Worm (Caenorhabditis elegans) whole organism, L1 larva: ENCODE measurements around the gene str-255.

Experiments used
- alr-1 ChIP-seq: fragments of 200-800 bp; sonication (Bioruptor generic); optimal IDR thresholded peaks from 2 replicates; lab custom pipeline; 2018; ENCODE audit warnings: borderline replicate concordance, mild to moderate bottlenecking, missing genetic modification characterization, missing compliant biosample characterization
- ama-1 ChIP-seq: fragments of 150-350 bp; optimal IDR thresholded peaks from 2 replicates; lab custom pipeline; 2014
- elt-2 ChIP-seq: sonication (generic microtip); optimal IDR thresholded peaks from 2 replicates; lab custom pipeline; 2016; ENCODE audit warnings: missing genetic modification characterization, mild to moderate bottlenecking, inconsistent platforms, missing compliant biosample characterization, missing genetic modification reagents
- elt-3 ChIP-seq, 6 experiments: fragments of 150-350 bp in 1 of 6; sonication (generic microtip); optimal IDR thresholded peaks; 2 replicates each; lab custom pipeline; 2017 to 2018; ENCODE audit warnings: missing biosample characterization in 6 of 6, missing genetic modification characterization in 6 of 6, inconsistent platforms in 1 of 6
- jun-1 ChIP-seq: fragments of 150-350 bp; optimal IDR thresholded peaks from 2 replicates; lab custom pipeline; 2014; ENCODE audit warnings: missing biosample characterization, missing genetic modification reagents, missing genetic modification characterization
- nhr-77 ChIP-seq: fragments of 150-350 bp; optimal IDR thresholded peaks from 2 replicates; lab custom pipeline; 2014; ENCODE audit warnings: missing biosample characterization, missing genetic modification characterization
- rnt-1 ChIP-seq: sonication (generic microtip); optimal IDR thresholded peaks from 2 replicates; lab custom pipeline; 2016; ENCODE audit warnings: mild to moderate bottlenecking, missing genetic modification characterization, moderate library complexity, missing compliant biosample characterization
- unc-130 ChIP-seq: fragments of 150-350 bp; optimal IDR thresholded peaks from 2 replicates; lab custom pipeline; 2017; ENCODE audit warnings: missing biosample characterization, missing genetic modification characterization, inconsistent platforms
- unc-98 ChIP-seq: fragments of 200-800 bp; sonication (Bioruptor generic); IDR thresholded peaks from 2 replicates; pipeline ENCODE4 v1.3.6; 2022; ENCODE audit warnings: missing genetic modification characterization, missing compliant biosample characterization

- no peak for TF ChIP-seq nhr-77
- TF ChIP-seq elt-3 (tag; optimal IDR thresholded peaks at IDR 0.05; lab: Kevin White, UChicago) = no peak
- no peak for TF ChIP-seq unc-98 (GFP tag; lab: Robert Waterston, UW)
- no peak for TF ChIP-seq alr-1 (tag; lab: Kevin White, UChicago)
- no peak for TF ChIP-seq unc-130 (tag; lab: Kevin White, UChicago)
- no peak for TF ChIP-seq elt-2 (tag; lab: Kevin White, UChicago)
- TF ChIP-seq ama-1 (lab: Kevin White, UChicago) = no peak
- TF ChIP-seq rnt-1 (tag; lab: Kevin White, UChicago) = no peak
- TF ChIP-seq jun-1 (tag; lab: Kevin White, UChicago) = no peak
Observed at ce11 chrV:2151458-2151857, 12.2 kb downstream of the str-255 start, which contains the start of gene srbc-24.
